Worm (Caenorhabditis elegans) whole organism, L2 larva: ENCODE measurements around the gene nhr-118.

Experiments
- C34F6.9 ChIP-seq: fragments of 150-350 bp; optimal IDR thresholded peaks from 2 replicates; lab custom pipeline; 2014; ENCODE audit warnings: missing biosample characterization, missing genetic modification characterization
- Y55F3AM.14 ChIP-seq: fragments of 200-800 bp; sonication (Bioruptor generic); optimal IDR thresholded peaks from 2 replicates; lab custom pipeline; 2018; ENCODE audit warnings: mild to moderate bottlenecking, missing genetic modification characterization, missing compliant biosample characterization
- alr-1 ChIP-seq: fragments of 150-350 bp; optimal IDR thresholded peaks from 2 replicates; lab custom pipeline; 2014; ENCODE audit warnings: missing biosample characterization, missing genetic modification characterization
- aly-2 ChIP-seq: fragments of 150-350 bp; optimal IDR thresholded peaks from 2 replicates; lab custom pipeline; 2014; ENCODE audit warnings: missing biosample characterization, missing genetic modification characterization
- blmp-1 ChIP-seq: sonication (generic microtip); optimal IDR thresholded peaks from 2 replicates; lab custom pipeline; 2017; ENCODE audit warnings: missing genetic modification characterization, mild to moderate bottlenecking, missing compliant biosample characterization, antibody characterized with exemption, moderate library complexity; ENCODE audit not compliant: insufficient read depth
- elt-1 ChIP-seq: fragments of 150-350 bp; optimal IDR thresholded peaks from 2 replicates; lab custom pipeline; 2014; ENCODE audit warnings: missing biosample characterization, missing genetic modification characterization
- elt-3 ChIP-seq: sonication (generic microtip); optimal IDR thresholded peaks from 2 replicates; lab custom pipeline; 2017; ENCODE audit warnings: missing biosample characterization, missing genetic modification characterization
- fos-1 ChIP-seq: fragments of 150-350 bp; optimal IDR thresholded peaks from 2 replicates; lab custom pipeline; 2014; ENCODE audit warnings: missing biosample characterization, missing genetic modification characterization
- gmeb-1 ChIP-seq: fragments of 150-350 bp; optimal IDR thresholded peaks from 2 replicates; lab custom pipeline; 2014; ENCODE audit warnings: missing biosample characterization, missing genetic modification characterization
- lin-11 ChIP-seq: fragments of 150-350 bp; sonication (generic microtip); optimal IDR thresholded peaks from 2 replicates; lab custom pipeline; 2014; ENCODE audit warnings: missing biosample characterization, missing genetic modification characterization, inconsistent platforms, mixed read lengths
- lin-13 ChIP-seq: fragments of 150-350 bp; optimal IDR thresholded peaks from 2 replicates; lab custom pipeline; 2014; ENCODE audit warnings: missing biosample characterization, missing genetic modification reagents, missing genetic modification characterization
- lin-39 ChIP-seq: fragments of 150-350 bp; optimal IDR thresholded peaks from 2 replicates; lab custom pipeline; 2014; ENCODE audit warnings: missing biosample characterization, missing genetic modification reagents, missing genetic modification characterization
- mab-5 ChIP-seq: fragments of 150-350 bp; optimal IDR thresholded peaks from 2 replicates; lab custom pipeline; 2014; ENCODE audit warnings: missing biosample characterization, missing genetic modification characterization
- nhr-10 ChIP-seq: sonication (generic microtip); optimal IDR thresholded peaks from 2 replicates; lab custom pipeline; 2017; ENCODE audit warnings: missing biosample characterization, missing genetic modification characterization
- nhr-11 ChIP-seq: fragments of 150-350 bp; optimal IDR thresholded peaks from 2 replicates; lab custom pipeline; 2014; ENCODE audit warnings: missing biosample characterization, missing genetic modification characterization
- nhr-12 ChIP-seq: fragments of 150-350 bp; optimal IDR thresholded peaks from 2 replicates; lab custom pipeline; 2014; ENCODE audit warnings: missing biosample characterization, missing genetic modification characterization
- nhr-21 ChIP-seq: fragments of 150-350 bp; optimal IDR thresholded peaks from 2 replicates; lab custom pipeline; 2014; ENCODE audit warnings: missing biosample characterization, missing genetic modification characterization
- nhr-237 ChIP-seq: fragments of 150-350 bp; optimal IDR thresholded peaks from 2 replicates; lab custom pipeline; 2014; ENCODE audit warnings: missing biosample characterization, missing genetic modification characterization
- nhr-25 ChIP-seq: fragments of 150-350 bp; sonication (generic microtip); optimal IDR thresholded peaks from 3 replicates; lab custom pipeline; 2014; ENCODE audit warnings: missing biosample characterization, missing genetic modification characterization
- nhr-6 ChIP-seq: fragments of 150-350 bp; optimal IDR thresholded peaks from 2 replicates; lab custom pipeline; 2014; ENCODE audit warnings: missing biosample characterization, missing genetic modification characterization
- nhr-77 ChIP-seq: fragments of 150-350 bp; optimal IDR thresholded peaks from 2 replicates; lab custom pipeline; 2014; ENCODE audit warnings: missing biosample characterization, missing genetic modification characterization
- sem-4 ChIP-seq: fragments of 150-350 bp; optimal IDR thresholded peaks from 2 replicates; lab custom pipeline; 2014; ENCODE audit warnings: missing biosample characterization, missing genetic modification reagents, missing genetic modification characterization
- skn-1 ChIP-seq: sonication (generic microtip); optimal IDR thresholded peaks from 2 replicates; lab custom pipeline; 2017; ENCODE audit warnings: missing biosample characterization, missing genetic modification characterization
- sma-3 ChIP-seq: sonication (generic microtip); optimal IDR thresholded peaks from 2 replicates; lab custom pipeline; 2016; ENCODE audit warnings: missing genetic modification reagents, missing genetic modification characterization, missing compliant biosample characterization
- sma-9 ChIP-seq, 2 experiments: fragments of 150-350 bp in 1 of 2; sonication (generic microtip) in 1 of 2; optimal IDR thresholded peaks; 2 replicates each; lab custom pipeline; 2014 to 2016; ENCODE audit warnings: missing genetic modification characterization in 2 of 2, mild to moderate bottlenecking in 1 of 2, missing biosample characterization in 1 of 2, missing compliant biosample characterization in 1 of 2, missing genetic modification reagents in 1 of 2, moderate library complexity in 1 of 2
- snpc-4 ChIP-seq: fragments of 150-350 bp; optimal IDR thresholded peaks from 2 replicates; lab custom pipeline; 2014; ENCODE audit warnings: missing biosample characterization, missing genetic modification characterization
- unc-39 ChIP-seq: fragments of 150-350 bp; optimal IDR thresholded peaks from 2 replicates; lab custom pipeline; 2014; ENCODE audit warnings: missing biosample characterization, missing genetic modification characterization
- unc-55 ChIP-seq: fragments of 150-350 bp; sonication (generic microtip); optimal IDR thresholded peaks from 3 replicates; lab custom pipeline; 2014; ENCODE audit warnings: missing biosample characterization, missing genetic modification reagents, missing genetic modification characterization
- unc-62 ChIP-seq: fragments of 150-350 bp; optimal IDR thresholded peaks from 2 replicates; lab custom pipeline; 2014; ENCODE audit warnings: missing biosample characterization, missing genetic modification reagents, missing genetic modification characterization
- zag-1 ChIP-seq: fragments of 150-350 bp; optimal IDR thresholded peaks from 2 replicates; lab custom pipeline; 2014; ENCODE audit warnings: missing biosample characterization, missing genetic modification characterization
- ztf-1 ChIP-seq: fragments of 200-800 bp; sonication (Bioruptor generic); conservative IDR thresholded peaks from 2 replicates; pipeline ENCODE4 v1.3.6; 2022; ENCODE audit warnings: missing genetic modification characterization, missing compliant biosample characterization
- ztf-11 ChIP-seq: sonication (generic microtip); optimal IDR thresholded peaks from 2 replicates; lab custom pipeline; 2017; ENCODE audit warnings: missing biosample characterization, missing genetic modification characterization
- ztf-4 ChIP-seq: fragments of 150-350 bp; optimal IDR thresholded peaks from 2 replicates; lab custom pipeline; 2014; ENCODE audit warnings: missing biosample characterization, missing genetic modification characterization

The nhr-118 gene

DNA sequence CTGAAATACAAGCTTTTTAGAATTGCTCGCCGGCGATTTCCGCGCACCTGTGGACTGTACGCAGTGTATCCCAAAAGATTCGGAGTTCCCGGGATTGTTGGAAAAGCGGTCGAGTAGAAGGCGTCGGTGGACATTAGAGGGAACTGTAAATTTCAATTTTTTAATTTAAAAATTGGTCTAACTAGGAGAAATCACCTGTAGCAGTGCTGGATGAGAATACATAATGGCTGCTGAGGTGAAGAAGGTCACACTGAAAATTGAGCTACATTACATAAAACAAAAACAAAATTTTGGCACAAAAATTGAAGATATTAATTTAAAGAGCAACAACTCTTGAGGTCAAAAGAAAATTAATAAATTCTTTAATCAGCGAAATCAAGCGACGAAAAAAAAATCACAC, 33.0 kb upstream of the nhr-118 start, which contains the start of gene neg-1:
TSS of gene neg-1 (minus strand) at position 250 of the 400 bp plus-strand sequence.
- TF ChIP-seq mab-5, result no peak
- TF ChIP-seq ztf-1 (GFP tag; lab: Robert Waterston, UW), result no peak

DNA sequence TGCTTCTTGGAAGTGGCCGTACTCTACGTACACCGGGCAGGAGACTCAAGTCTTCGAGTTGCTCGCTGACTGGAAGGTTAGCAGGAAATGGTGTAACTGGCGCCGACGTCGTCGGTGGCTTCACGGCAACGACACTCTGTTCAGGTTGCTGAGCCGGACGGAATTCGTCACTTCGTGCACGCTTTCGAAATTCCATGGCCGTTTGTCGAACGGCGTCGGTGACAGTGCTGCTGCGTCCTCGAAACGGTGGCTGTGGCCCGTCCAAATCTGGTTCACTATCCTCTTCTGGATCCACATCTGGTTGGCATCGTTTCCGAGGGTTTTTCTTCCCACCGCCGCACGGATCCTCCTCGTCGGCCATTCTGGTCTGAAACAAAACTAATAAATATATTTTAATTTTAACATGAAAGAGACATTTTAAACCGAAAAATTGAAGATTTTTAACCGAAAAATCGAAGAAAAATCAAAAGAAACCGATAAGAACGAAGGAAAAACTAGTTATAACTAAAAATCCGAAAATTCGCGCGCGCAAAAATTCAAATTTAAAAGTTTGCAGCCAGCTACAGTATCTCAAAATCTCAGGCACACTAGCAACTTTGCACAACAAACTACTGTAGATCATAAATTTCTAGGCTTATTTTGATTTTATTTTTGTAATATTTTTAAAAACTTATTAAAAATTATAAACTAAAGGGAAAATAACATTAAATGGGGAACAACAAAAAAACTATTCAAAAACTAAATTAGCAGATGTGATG, 31.6 kb upstream of the nhr-118 start, which contains the start of gene F32D1.7:
TSS of gene F32D1.7 (minus strand) at position 367 of the 758 bp plus-strand sequence.
- TF ChIP-seq nhr-77 (no peak), nhr-25 (tag; lab: Kevin White, UChicago) (no peak), elt-3 (no peak), nhr-11 (tag; lab: Kevin White, UChicago) (no peak), unc-62 (GFP tag; lab: Kevin White, UChicago) (no peak), ztf-11 (no peak), skn-1 (tag; lab: Kevin White, UChicago) (no peak), Y55F3AM.14 (no peak), sem-4 (no peak), ztf-4 (tag; lab: Kevin White, UChicago) (no peak), nhr-10 (no peak), gmeb-1 (tag; lab: Kevin White, UChicago) (no peak), unc-55 (GFP tag; lab: Kevin White, UChicago) (no peak), alr-1 (tag; lab: Kevin White, UChicago) (no peak), C34F6.9 (no peak), blmp-1 (no peak), sma-9 (GFP tag; optimal IDR thresholded peaks at IDR 0.05; lab: Kevin White, UChicago) (no peak), sma-9 (tag; optimal IDR thresholded peaks at IDR 0.05; lab: Kevin White, UChicago) (no peak)

DNA sequence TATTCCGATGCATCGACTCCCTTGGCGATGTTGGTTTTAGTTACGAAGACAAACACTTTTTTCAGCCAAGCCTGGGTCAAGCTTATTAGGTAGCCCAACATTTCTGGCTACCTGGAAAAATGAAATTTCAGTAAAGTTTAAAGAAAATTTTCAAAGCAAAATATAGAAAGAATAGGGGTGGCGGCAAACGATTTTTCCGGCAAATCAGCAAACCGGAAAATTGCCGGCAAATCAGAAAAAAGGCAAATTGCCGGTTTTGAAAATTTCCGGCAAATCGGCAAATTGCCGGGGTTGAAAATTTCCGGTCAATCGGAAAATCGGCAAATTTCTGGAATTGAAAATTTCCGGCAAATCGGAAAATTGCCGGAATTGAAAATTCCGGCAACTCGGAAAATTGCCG, 30.0 kb upstream of the nhr-118 start, which contains the start of gene F32D1.8:
TSS of gene F32D1.8 (minus strand) at position 101 of the 400 bp plus-strand sequence.
- TF ChIP-seq ztf-4 (tag; lab: Kevin White, UChicago) (no peak), mab-5 (no peak), ztf-1 (GFP tag; lab: Robert Waterston, UW) (no peak)

DNA sequence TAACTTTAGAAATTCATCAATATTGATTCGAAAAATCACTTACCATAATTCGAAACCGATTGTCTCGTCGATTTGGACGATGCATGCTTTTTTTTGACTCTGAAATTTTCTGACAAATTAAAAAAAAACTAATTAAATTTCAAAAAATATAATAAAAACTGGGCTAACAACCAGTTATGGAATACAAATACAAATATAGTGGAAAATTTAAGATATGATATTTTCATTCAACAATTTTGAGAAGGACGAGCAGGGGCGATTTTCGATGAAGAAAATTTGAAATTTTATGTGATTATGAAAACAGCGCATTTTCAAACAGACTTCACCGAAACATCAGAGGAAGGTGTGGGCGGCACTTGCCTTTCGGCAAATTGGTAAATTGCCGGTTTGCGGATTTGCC, 25.3 kb upstream of the nhr-118 start, which contains the start of gene F13A2.1:
TSS of gene F13A2.1 (minus strand) at position 101 of the 400 bp plus-strand sequence.
- no peak for TF ChIP-seq nhr-21 (tag; lab: Kevin White, UChicago)
- no peak for TF ChIP-seq lin-39 (tag; lab: Kevin White, UChicago)
- TF ChIP-seq nhr-237 (tag; lab: Kevin White, UChicago), result no peak
- no peak for TF ChIP-seq lin-13 (GFP tag; lab: Kevin White, UChicago)
- TF ChIP-seq blmp-1, result no peak
- TF ChIP-seq nhr-10, result no peak
- no peak for TF ChIP-seq unc-39 (tag; lab: Kevin White, UChicago)
- no peak for TF ChIP-seq snpc-4 (tag; lab: Kevin White, UChicago)
- TF ChIP-seq lin-11 (tag; lab: Kevin White, UChicago), result no peak
- TF ChIP-seq elt-1, result no peak
- TF ChIP-seq skn-1 (tag; lab: Kevin White, UChicago), result no peak
- TF ChIP-seq, all 48 proteins: peak for 0

- TF ChIP-seq zag-1 (tag; lab: Kevin White, UChicago) (no peak), aly-2 (tag; lab: Kevin White, UChicago) (no peak), elt-1 (no peak), alr-1 (tag; lab: Kevin White, UChicago) (no peak), nhr-12 (tag; lab: Kevin White, UChicago) (no peak), unc-55 (GFP tag; lab: Kevin White, UChicago) (no peak), unc-39 (tag; lab: Kevin White, UChicago) (no peak), lin-13 (GFP tag; lab: Kevin White, UChicago) (no peak), nhr-21 (tag; lab: Kevin White, UChicago) (no peak), sma-3 (GFP tag; lab: Kevin White, UChicago) (no peak), nhr-25 (tag; lab: Kevin White, UChicago) (no peak), nhr-6 (tag; lab: Kevin White, UChicago) (no peak), fos-1 (tag; lab: Kevin White, UChicago) (no peak), lin-39 (tag; lab: Kevin White, UChicago) (no peak), gmeb-1 (tag; lab: Kevin White, UChicago) (no peak)
Measured at ce11 chrV:4384482-4384881, 23.1 kb upstream of the nhr-118 start, which contains the start of gene F13A2.2. F13A2.2 (minus strand) TSS chrV:4384582.
